Worm (Caenorhabditis elegans): ENCODE data around the gene sup-10.
A peak's percentile ranks its signal among the peaks of the same experiment; 100 is the strongest.

sup-10 gene

DNA sequence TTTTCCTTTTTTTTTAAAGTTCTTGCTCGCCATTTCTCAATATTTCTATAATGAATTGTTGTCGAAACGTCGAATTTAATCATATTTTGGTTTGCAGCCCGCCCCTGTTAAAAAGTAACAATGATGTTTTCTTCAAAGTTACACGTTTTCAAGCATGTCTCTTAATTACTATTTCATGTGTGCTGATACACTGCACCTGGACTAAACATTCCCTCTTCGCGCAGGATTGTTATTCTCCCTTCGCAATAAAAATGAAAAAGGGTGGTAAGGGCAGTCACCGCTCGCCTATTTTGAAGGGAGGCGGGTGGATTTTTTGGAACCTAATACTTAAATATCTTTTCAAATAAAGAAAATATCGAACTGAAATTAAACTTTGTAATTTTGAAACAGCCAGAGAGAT lies 17.4 kb downstream of the sup-10 start (continued):
- TF ChIP-seq jun-1 (tag; optimal IDR thresholded peaks at IDR 0.05): no peak
- peak; percentile 65 for TF ChIP-seq nhr-71 (tag; optimal IDR thresholded peaks at IDR 0.05)
- no peak for TF ChIP-seq aly-2 (tag; optimal IDR thresholded peaks at IDR 0.05)
- TF ChIP-seq C34B4.2 (tag; optimal IDR thresholded peaks at IDR 0.05): no peak
- TF ChIP-seq fkh-4 (tag; optimal IDR thresholded peaks at IDR 0.05; ENCODE audit: borderline replicate concordance): peak; percentile 26
- TF ChIP-seq sox-4 (tag; optimal IDR thresholded peaks at IDR 0.05): peak; percentile 60
- TF ChIP-seq nhr-85 (tag): peak; percentile 77
- TF ChIP-seq skn-1 (tag; optimal IDR thresholded peaks at IDR 0.05): peak; percentile 17
- no peak for TF ChIP-seq fos-1 (tag; optimal IDR thresholded peaks at IDR 0.05)
- TF ChIP-seq tlp-1 (tag; optimal IDR thresholded peaks at IDR 0.05): no peak
- TF ChIP-seq hlh-17 (GFP tag; optimal IDR thresholded peaks at IDR 0.05; ENCODE audit: borderline replicate concordance): no peak
- no peak for TF ChIP-seq lin-39 (tag; optimal IDR thresholded peaks at IDR 0.05)
- no peak for TF ChIP-seq elt-3 (tag; optimal IDR thresholded peaks at IDR 0.05)
- no peak for TF ChIP-seq vab-15 (tag; optimal IDR thresholded peaks at IDR 0.05)
- no peak for TF ChIP-seq pqm-1 (tag; optimal IDR thresholded peaks at IDR 0.05)
- no peak for TF ChIP-seq sptf-1 (tag; optimal IDR thresholded peaks at IDR 0.05)
- TF ChIP-seq hlh-4 (tag; optimal IDR thresholded peaks at IDR 0.05): no peak
- no peak for TF ChIP-seq unc-130 (tag; optimal IDR thresholded peaks at IDR 0.05)
- TF ChIP-seq ces-1 (GFP tag; optimal IDR thresholded peaks at IDR 0.05): no peak
- peak in 1 of 2 experiments; percentile 42 for TF ChIP-seq lin-35 (GFP tag; optimal IDR thresholded peaks at IDR 0.05)
- no peak for TF ChIP-seq unc-62 (GFP tag; optimal IDR thresholded peaks at IDR 0.05)
- peak; percentile 41 for TF ChIP-seq swsn-7 (tag; optimal IDR thresholded peaks at IDR 0.05)
- TF ChIP-seq tbx-2 (tag; optimal IDR thresholded peaks at IDR 0.05): peak; percentile 52
- no peak for TF ChIP-seq mef-2 (tag; optimal IDR thresholded peaks at IDR 0.05)
- no peak for TF ChIP-seq pag-3 (tag; optimal IDR thresholded peaks at IDR 0.05; ENCODE audit: borderline replicate concordance, insufficient read depth)
- TF ChIP-seq mab-9 (GFP tag; IDR thresholded peaks at IDR 0.05): peak; percentile 54; the same call in 1 of the 2 replicates
- TF ChIP-seq rnt-1 (tag; optimal IDR thresholded peaks at IDR 0.05): peak; percentile 49
- peak; percentile 31 for TF ChIP-seq fkh-8 (tag; optimal IDR thresholded peaks at IDR 0.05)
- no peak for TF ChIP-seq C04F5.9 (tag; optimal IDR thresholded peaks at IDR 0.05)
- no peak for TF ChIP-seq efl-3 (GFP tag; optimal IDR thresholded peaks at IDR 0.05)
- TF ChIP-seq fkh-10 (GFP tag; optimal IDR thresholded peaks at IDR 0.05): peak; percentile 19
- TF ChIP-seq dpl-1 (GFP tag; optimal IDR thresholded peaks at IDR 0.05): no peak
- peak; percentile 31 for TF ChIP-seq isw-1 (GFP tag; IDR thresholded peaks at IDR 0.05)
- TF ChIP-seq irx-1 (tag; optimal IDR thresholded peaks at IDR 0.05): peak; percentile 34
- TF ChIP-seq pax-3 (tag; optimal IDR thresholded peaks at IDR 0.05): no peak
- no peak for TF ChIP-seq lin-13 (GFP tag; optimal IDR thresholded peaks at IDR 0.05)
- no peak for TF ChIP-seq unc-30 (tag; optimal IDR thresholded peaks at IDR 0.05)
- no peak for TF ChIP-seq sup-37 (GFP tag; optimal IDR thresholded peaks at IDR 0.05)
- TF ChIP-seq C16A3.4 (tag; optimal IDR thresholded peaks at IDR 0.05): peak; percentile 24
- TF ChIP-seq grh-1 (GFP tag; IDR thresholded peaks at IDR 0.05): peak; percentile 47; the same call in 1 of the 2 replicates
- no peak for TF ChIP-seq nhr-84 (tag; optimal IDR thresholded peaks at IDR 0.05)
- no peak for TF ChIP-seq egl-27 (tag; optimal IDR thresholded peaks at IDR 0.05)
- no peak for TF ChIP-seq ceh-63 (GFP tag; optimal IDR thresholded peaks at IDR 0.05)
- no peak for TF ChIP-seq nhr-28 (tag; optimal IDR thresholded peaks at IDR 0.05)
- peak; percentile 37; the same call in 1 of the 2 replicates for TF ChIP-seq ceh-88 (GFP tag; IDR thresholded peaks at IDR 0.05)
- TF ChIP-seq aha-1 (tag; optimal IDR thresholded peaks at IDR 0.05): no peak
- no peak for TF ChIP-seq lin-15B (tag; optimal IDR thresholded peaks at IDR 0.05)
- peak; percentile 51 for TF ChIP-seq ceh-8 (GFP tag; optimal IDR thresholded peaks at IDR 0.05)
- no peak for TF ChIP-seq unc-98 (GFP tag; IDR thresholded peaks at IDR 0.05)
- TF ChIP-seq nhr-76 (tag; optimal IDR thresholded peaks at IDR 0.05): no peak
- TF ChIP-seq snu-23 (GFP tag; optimal IDR thresholded peaks at IDR 0.05): peak; percentile 77
- peak; percentile 29 for TF ChIP-seq unc-86 (tag; optimal IDR thresholded peaks at IDR 0.05)
- TF ChIP-seq nhr-77 (tag; optimal IDR thresholded peaks at IDR 0.05): peak; percentile 49
